Fruit fly (Drosophila melanogaster) whole organism, larva: Measurements from ENCODE around the gene CG17329.

Experiments
- noc ChIP-seq: fragments of 200-800 bp; sonication (Bioruptor generic); optimal IDR thresholded peaks from 3 replicates; lab custom pipeline; 2019; ENCODE audit warnings: missing biosample characterization, mild to moderate bottlenecking, missing genetic modification characterization, moderate library complexity

CG17329 gene

dm6 chr2L:16290984-16291383 is at the start of gene CG17329:
CG17329 (plus strand) TSS chr2L:16291284.
- TF ChIP-seq noc (tag; lab: Kevin White, UChicago): no peak

- no peak for TF ChIP-seq noc (tag; lab: Kevin White, UChicago)
These were observed 49.4 kb upstream of the CG17329 start, which contains the start of gene CG42818 for dm6 chr2L:16241639-16242038. CG42818 (plus strand) TSS chr2L:16241939.

- TF ChIP-seq noc (tag; lab: Kevin White, UChicago): peak; percentile 36
These were observed 39.4 kb upstream of the CG17329 start, which contains the start of gene CG46309 for dm6 chr2L:16251598-16252131. CG46309 (minus strand) TSS chr2L:16251788.

- TF ChIP-seq noc (tag; lab: Kevin White, UChicago): no peak
These were observed 35.6 kb upstream of the CG17329 start for dm6 chr2L:16255232-16256117.

dm6 chr2L:16256118-16256435 is 35.0 kb upstream of the CG17329 start:
- TF ChIP-seq noc (tag; lab: Kevin White, UChicago): no peak

- TF ChIP-seq noc (tag; lab: Kevin White, UChicago): peak; percentile 88
These were observed 33.6 kb upstream of the CG17329 start, which contains the start of the genes PRL-1 and EndoGI for dm6 chr2L:16257227-16258071. PRL-1 (minus strand) TSS chr2L:16257606. EndoGI (plus strand) TSS chr2L:16257688.

dm6 chr2L:16261576-16262217 is 29.4 kb upstream of the CG17329 start, which contains the start of the genes twe and CG4935:
twe (minus strand) TSS chr2L:16261877.
CG4935 (plus strand) TSS chr2L:16262141.
- no peak for TF ChIP-seq noc (tag; lab: Kevin White, UChicago)

- no peak for TF ChIP-seq noc (tag; lab: Kevin White, UChicago)
These were observed 27.4 kb upstream of the CG17329 start for dm6 chr2L:16263723-16264122.

- TF ChIP-seq noc (tag; lab: Kevin White, UChicago): no peak
These were observed 23.7 kb upstream of the CG17329 start for dm6 chr2L:16267159-16268065.

dm6 chr2L:16268107-16268539 is 23.0 kb upstream of the CG17329 start:
- TF ChIP-seq noc (tag; lab: Kevin White, UChicago): no peak

dm6 chr2L:16268869-16269231 is 22.2 kb upstream of the CG17329 start:
- no peak for TF ChIP-seq noc (tag; lab: Kevin White, UChicago)

- peak; percentile 73 for TF ChIP-seq noc (tag; lab: Kevin White, UChicago)
These were observed 21.6 kb upstream of the CG17329 start for dm6 chr2L:16269232-16270134.
